Fruit fly (Drosophila melanogaster) whole organism, embryonic: ENCODE measurements around the gene MFS18.

Source experiments
- Abd-B ChIP-seq: fragments of 200-800 bp; sonication (Bioruptor generic); optimal IDR thresholded peaks from 2 replicates; lab custom pipeline; 2018; ENCODE audit warnings: missing biosample characterization, mild to moderate bottlenecking, missing genetic modification characterization, moderate library complexity
- Adf1 ChIP-seq: fragments of 200-800 bp; sonication (Bioruptor generic); IDR thresholded peaks from 2 replicates; pipeline ENCODE4 v1.3.6; 2022; ENCODE audit warnings: missing biosample characterization, missing genetic modification characterization
- C15 ChIP-seq: fragments of 200-800 bp; sonication (Bioruptor generic); IDR thresholded peaks from 3 replicates; pipeline ENCODE4 v1.3.6; 2022; ENCODE audit warnings: missing biosample characterization, missing genetic modification characterization
- CG11695 ChIP-seq: fragments of 200-800 bp; sonication (Bioruptor generic); IDR thresholded peaks from 3 replicates; pipeline ENCODE4 v1.3.6; 2022; ENCODE audit warnings: missing biosample characterization, missing genetic modification characterization
- CG12391 ChIP-seq: fragments of 200-800 bp; sonication (Bioruptor generic); optimal IDR thresholded peaks from 3 replicates; lab custom pipeline; 2018; ENCODE audit warnings: missing biosample characterization, mild to moderate bottlenecking, missing genetic modification characterization, moderate library complexity
- CG1602 ChIP-seq: fragments of 200-800 bp; sonication (Bioruptor generic); optimal IDR thresholded peaks from 3 replicates; lab custom pipeline; 2016; ENCODE audit warnings: missing biosample characterization, missing genetic modification characterization
- CG1647 ChIP-seq: fragments of 200-800 bp; sonication (Bioruptor generic); optimal IDR thresholded peaks from 3 replicates; lab custom pipeline; 2016; ENCODE audit warnings: missing biosample characterization, missing genetic modification characterization
- CG16863 ChIP-seq: fragments of 200-800 bp; sonication (Bioruptor generic); optimal IDR thresholded peaks from 3 replicates; lab custom pipeline; 2016; ENCODE audit warnings: missing biosample characterization, missing genetic modification characterization
- CG17829 ChIP-seq: fragments of 200-800 bp; optimal IDR thresholded peaks from 2 replicates; lab custom pipeline; 2019; ENCODE audit warnings: missing biosample characterization, mild to moderate bottlenecking, missing genetic modification characterization, moderate library complexity
- CG17912 ChIP-seq: fragments of 200-800 bp; sonication (Bioruptor generic); optimal IDR thresholded peaks from 2 replicates; lab custom pipeline; 2018; ENCODE audit warnings: missing biosample characterization, mild to moderate bottlenecking, missing genetic modification characterization
- CG3281 ChIP-seq: fragments of 200-800 bp; sonication (Bioruptor generic); optimal IDR thresholded peaks from 3 replicates; lab custom pipeline; 2017; ENCODE audit warnings: missing biosample characterization, mild to moderate bottlenecking, missing genetic modification characterization
- CG33213 ChIP-seq: fragments of 200-800 bp; sonication (Bioruptor generic); optimal IDR thresholded peaks from 3 replicates; lab custom pipeline; 2016; ENCODE audit warnings: missing biosample characterization, missing genetic modification characterization
- CG3407 ChIP-seq: fragments of 200-800 bp; sonication (Bioruptor generic); optimal IDR thresholded peaks from 2 replicates; lab custom pipeline; 2018; ENCODE audit warnings: missing biosample characterization, mild to moderate bottlenecking, missing genetic modification characterization
- CG34376 ChIP-seq: fragments of 200-800 bp; sonication (Bioruptor generic); optimal IDR thresholded peaks from 2 replicates; lab custom pipeline; 2018; ENCODE audit warnings: missing biosample characterization, mild to moderate bottlenecking, missing genetic modification characterization
- CG4424 ChIP-seq: fragments of 200-800 bp; sonication (Bioruptor generic); optimal IDR thresholded peaks from 3 replicates; lab custom pipeline; 2016; ENCODE audit warnings: missing biosample characterization, missing genetic modification characterization
- CG6689 ChIP-seq: fragments of 200-800 bp; sonication (Bioruptor generic); IDR thresholded peaks from 2 replicates; pipeline ENCODE4 v1.3.6; 2022; ENCODE audit warnings: missing biosample characterization, missing genetic modification characterization
- CG9437 ChIP-seq: fragments of 200-800 bp; sonication (Bioruptor generic); optimal IDR thresholded peaks from 2 replicates; lab custom pipeline; 2018; ENCODE audit warnings: missing biosample characterization, mild to moderate bottlenecking, missing genetic modification characterization
- CG9727 ChIP-seq: fragments of 200-800 bp; sonication (Bioruptor generic); optimal IDR thresholded peaks from 3 replicates; lab custom pipeline; 2017; ENCODE audit warnings: missing biosample characterization, mild to moderate bottlenecking, missing genetic modification characterization
- CG9876 ChIP-seq: fragments of 200-800 bp; sonication (Bioruptor generic); optimal IDR thresholded peaks from 2 replicates; lab custom pipeline; 2016; ENCODE audit warnings: missing biosample characterization, missing genetic modification characterization
- CG9932 ChIP-seq: fragments of 200-800 bp; sonication (Bioruptor generic); IDR thresholded peaks from 2 replicates; pipeline ENCODE4 v1.3.6; 2022; ENCODE audit warnings: missing biosample characterization, missing genetic modification characterization
- Doc3 ChIP-seq: fragments of 200-800 bp; sonication (Bioruptor generic); IDR thresholded peaks from 3 replicates; pipeline ENCODE4 v1.3.6; 2022; ENCODE audit warnings: missing biosample characterization, missing genetic modification characterization; ENCODE audit not compliant: partially characterized antibody
- Fer2 ChIP-seq: fragments of 200-800 bp; sonication (Bioruptor generic); optimal IDR thresholded peaks from 2 replicates; lab custom pipeline; 2018; ENCODE audit warnings: missing biosample characterization, mild to moderate bottlenecking, missing genetic modification characterization, moderate library complexity
- HLH4C ChIP-seq: fragments of 200-800 bp; sonication (Bioruptor generic); IDR thresholded peaks from 3 replicates; pipeline ENCODE4 v1.3.6; 2022; ENCODE audit warnings: missing biosample characterization, missing genetic modification characterization; ENCODE audit not compliant: partially characterized antibody
- Myb ChIP-seq: fragments of 200-800 bp; sonication (Bioruptor generic); optimal IDR thresholded peaks from 2 replicates; lab custom pipeline; 2016; ENCODE audit warnings: missing biosample characterization, missing genetic modification characterization
- Sox100B ChIP-seq: fragments of 200-800 bp; sonication (Bioruptor generic); optimal IDR thresholded peaks from 3 replicates; lab custom pipeline; 2018; ENCODE audit warnings: missing biosample characterization, mild to moderate bottlenecking, missing genetic modification characterization
- Sry-β ChIP-seq: fragments of 200-800 bp; sonication (Bioruptor generic); optimal IDR thresholded peaks from 2 replicates; lab custom pipeline; 2018; ENCODE audit warnings: missing biosample characterization, mild to moderate bottlenecking, missing genetic modification characterization, moderate library complexity
- dysf ChIP-seq: fragments of 200-800 bp; sonication (Bioruptor generic); IDR thresholded peaks from 3 replicates; pipeline ENCODE4 v1.3.6; 2022; ENCODE audit warnings: missing biosample characterization, missing genetic modification characterization
- en ChIP-seq: fragments of 200-800 bp; sonication (Bioruptor generic); optimal IDR thresholded peaks from 2 replicates; lab custom pipeline; 2016; ENCODE audit warnings: missing biosample characterization, missing genetic modification characterization
- esg ChIP-seq: fragments of 200-800 bp; sonication (Bioruptor generic); conservative IDR thresholded peaks from 2 replicates; pipeline ENCODE4 v1.3.6; 2022; ENCODE audit warnings: missing biosample characterization, missing genetic modification characterization
- fd96Cb ChIP-seq: fragments of 200-800 bp; sonication (Bioruptor generic); optimal IDR thresholded peaks from 2 replicates; lab custom pipeline; 2018; ENCODE audit warnings: missing biosample characterization, mild to moderate bottlenecking, missing genetic modification characterization, moderate library complexity
- gfzf ChIP-seq: fragments of 200-800 bp; sonication (Bioruptor generic); optimal IDR thresholded peaks from 2 replicates; lab custom pipeline; 2016; ENCODE audit warnings: missing biosample characterization, mild to moderate bottlenecking, missing genetic modification characterization, moderate library complexity
- hkb ChIP-seq, 2 experiments: fragments of 200-800 bp in 1 of 2; fragments of >200 bp in 1 of 2; sonication (Bioruptor generic) in 1 of 2; IDR thresholded peaks in 1 of 2; optimal IDR thresholded peaks in 1 of 2; 2 replicates each; pipeline versions ENCODE4 v1.3.6 to Lab custom; 2017 to 2022; ENCODE audit warnings: missing biosample characterization in 1 of 2, missing genetic modification characterization in 1 of 2
- insv ChIP-seq, 2 experiments: fragments of 200-800 bp; sonication (Bioruptor generic); optimal IDR thresholded peaks; 3 replicates each; lab custom pipeline; 2016 to 2018; ENCODE audit warnings: missing biosample characterization in 2 of 2, missing genetic modification characterization in 2 of 2
- jigr1 ChIP-seq: fragments of 200-800 bp; sonication (Bioruptor generic); IDR thresholded peaks from 3 replicates; pipeline ENCODE4 v1.3.6; 2022; ENCODE audit warnings: missing biosample characterization, missing genetic modification characterization
- kay ChIP-seq: fragments of 200-800 bp; sonication (Bioruptor generic); optimal IDR thresholded peaks from 2 replicates; lab custom pipeline; 2016; ENCODE audit warnings: missing biosample characterization, missing genetic modification characterization
- nmo ChIP-seq: fragments of 200-800 bp; sonication (Bioruptor generic); optimal IDR thresholded peaks from 2 replicates; lab custom pipeline; 2018; ENCODE audit warnings: missing biosample characterization, mild to moderate bottlenecking, missing genetic modification characterization, moderate library complexity
- oc ChIP-seq: fragments of 200-800 bp; sonication (Bioruptor generic); optimal IDR thresholded peaks from 2 replicates; lab custom pipeline; 2018; ENCODE audit warnings: missing biosample characterization, mild to moderate bottlenecking, missing genetic modification characterization, moderate library complexity
- p53 ChIP-seq: fragments of 200-800 bp; sonication (Bioruptor generic); optimal IDR thresholded peaks from 2 replicates; lab custom pipeline; 2016; ENCODE audit warnings: missing biosample characterization, missing genetic modification characterization
- pan ChIP-seq, 4 experiments: fragments of >200 bp in 3 of 4; fragments of 200-800 bp in 1 of 4; sonication (Bioruptor generic) in 1 of 4; optimal IDR thresholded peaks in 3 of 4; IDR thresholded peaks in 1 of 4; 2 replicates each; pipeline versions ENCODE4 v1.3.6 to Lab custom; 2017 to 2022; ENCODE audit warnings: missing biosample characterization in 2 of 4, missing genetic modification characterization in 2 of 4, mixed read lengths in 1 of 4
- pfk ChIP-seq: fragments of 200-800 bp; sonication (Bioruptor generic); optimal IDR thresholded peaks from 2 replicates; lab custom pipeline; 2018; ENCODE audit warnings: missing biosample characterization, mild to moderate bottlenecking, missing genetic modification characterization, moderate library complexity
- pho ChIP-seq: fragments of 200-800 bp; sonication (Bioruptor generic); optimal IDR thresholded peaks from 2 replicates; lab custom pipeline; 2016; ENCODE audit warnings: missing biosample characterization, missing genetic modification characterization
- prd ChIP-seq, 3 experiments: fragments of >200 bp in 2 of 3; fragments of 200-800 bp in 1 of 3; sonication (Bioruptor generic) in 1 of 3; optimal IDR thresholded peaks in 2 of 3; IDR thresholded peaks in 1 of 3; 2 replicates in 2 of 3; 3 replicates in 1 of 3; pipeline versions ENCODE4 v1.3.6 to Lab custom; 2017 to 2022; ENCODE audit warnings: missing biosample characterization in 1 of 3, missing genetic modification characterization in 1 of 3
- sima ChIP-seq: fragments of 200-800 bp; sonication (Bioruptor generic); optimal IDR thresholded peaks from 2 replicates; lab custom pipeline; 2016; ENCODE audit warnings: missing biosample characterization, missing genetic modification characterization
- sob ChIP-seq: fragments of 200-800 bp; sonication (Bioruptor generic); IDR thresholded peaks from 2 replicates; pipeline ENCODE4 v1.3.6; 2022; ENCODE audit warnings: missing biosample characterization, missing genetic modification characterization
- sug ChIP-seq: fragments of 200-800 bp; optimal IDR thresholded peaks from 2 replicates; lab custom pipeline; 2019; ENCODE audit warnings: missing biosample characterization, mild to moderate bottlenecking, missing genetic modification characterization, moderate library complexity
- tgo ChIP-seq: fragments of 200-800 bp; sonication (Bioruptor generic); IDR thresholded peaks from 3 replicates; pipeline ENCODE4 v1.3.6; 2022; ENCODE audit warnings: missing biosample characterization, missing genetic modification characterization
- tll ChIP-seq, 2 experiments: fragments of 200-800 bp in 1 of 2; fragments of >200 bp in 1 of 2; sonication (Bioruptor generic) in 1 of 2; optimal IDR thresholded peaks; 2 replicates each; lab custom pipeline; 2017 to 2019; ENCODE audit warnings: missing biosample characterization in 2 of 2, missing genetic modification characterization in 2 of 2, mild to moderate bottlenecking in 1 of 2, moderate library complexity in 1 of 2
- tx ChIP-seq: fragments of 200-800 bp; sonication (Bioruptor generic); optimal IDR thresholded peaks from 2 replicates; lab custom pipeline; 2016; ENCODE audit warnings: missing biosample characterization, missing genetic modification characterization

MFS18 gene

dm6 chr2L:4454009-4454689 lies 5.7 kb upstream of the MFS18 start, which contains the start of the genes Secp43 and ND-B8 (continued):
- no peak for TF ChIP-seq fd96Cb
- TF ChIP-seq en = no peak
- no peak for TF ChIP-seq oc (tag; lab: Kevin White, UChicago)
- peak; percentile 45 for TF ChIP-seq Abd-B (GFP tag; lab: Kevin White, UChicago)
- TF ChIP-seq CG17829 (tag; lab: Kevin White, UChicago) = peak; percentile 15
- TF ChIP-seq C15 = no peak
- TF ChIP-seq CG33213 (GFP tag; lab: Kevin White, UChicago) = peak; percentile 39
- TF ChIP-seq dysf (GFP tag; lab: Robert Waterston, UW) = no peak
- peak; percentile 72 for TF ChIP-seq gfzf
- TF ChIP-seq CG17912 (GFP tag; lab: Kevin White, UChicago) = peak; percentile 11
- no peak for TF ChIP-seq CG3281
- TF ChIP-seq CG1647 = no peak
- TF ChIP-seq CG11695 (GFP tag; lab: Robert Waterston, UW) = no peak
- TF ChIP-seq jigr1 (GFP tag; lab: Robert Waterston, UW) = no peak
- TF ChIP-seq tgo (GFP tag; lab: Robert Waterston, UW) = no peak
- no peak for TF ChIP-seq Sox100B (GFP tag; lab: Kevin White, UChicago)
- no peak for TF ChIP-seq CG9876
- TF ChIP-seq kay (GFP tag; lab: Kevin White, UChicago) = no peak
- TF ChIP-seq nmo (GFP tag; lab: Kevin White, UChicago) = peak; percentile 37
- no peak for TF ChIP-seq prd (optimal IDR thresholded peaks at IDR 0.05; lab: Kevin White, UChicago)
- TF ChIP-seq prd (GFP tag; IDR thresholded peaks at IDR 0.05; lab: Robert Waterston, UW) = no peak
- no peak for TF ChIP-seq CG1602 (GFP tag; lab: Kevin White, UChicago)
- peak; percentile 2 for TF ChIP-seq CG9437
- TF ChIP-seq pan (optimal IDR thresholded peaks at IDR 0.05; lab: Kevin White, UChicago) = no peak
- no peak for TF ChIP-seq pan (GFP tag; optimal IDR thresholded peaks at IDR 0.05 in 1 of 2, IDR thresholded peaks at IDR 0.05 in 1 of 2)
- TF ChIP-seq CG34376 (GFP tag; lab: Kevin White, UChicago) = peak; percentile 82
- TF ChIP-seq p53 (GFP tag; lab: Kevin White, UChicago) = no peak
- TF ChIP-seq HLH4C (GFP tag; lab: Robert Waterston, UW) = peak; percentile 86
- no peak for TF ChIP-seq CG6689
- no peak for TF ChIP-seq hkb (optimal IDR thresholded peaks at IDR 0.05; lab: Kevin White, UChicago)
- no peak for TF ChIP-seq hkb (GFP tag; IDR thresholded peaks at IDR 0.05; lab: Robert Waterston, UW)
- no peak for TF ChIP-seq sima
- TF ChIP-seq pho = no peak
- no peak for TF ChIP-seq esg (GFP tag; lab: Robert Waterston, UW)
- TF ChIP-seq pfk = no peak
- no peak for TF ChIP-seq CG16863 (GFP tag; lab: Kevin White, UChicago)
- no peak for TF ChIP-seq CG4424 (GFP tag; lab: Kevin White, UChicago)
- TF ChIP-seq CG9932 (GFP tag; lab: Robert Waterston, UW) = peak; percentile 47; the same call in 1 of the 2 replicates
- TF ChIP-seq tx (GFP tag; lab: Kevin White, UChicago) = no peak
- peak in 1 of 2 experiments; percentile 18 for TF ChIP-seq insv (GFP tag; optimal IDR thresholded peaks at IDR 0.05; lab: Kevin White, UChicago)
- TF ChIP-seq tll (GFP tag; optimal IDR thresholded peaks at IDR 0.05; lab: Kevin White, UChicago) = no peak
- TF ChIP-seq sob (GFP tag; lab: Robert Waterston, UW) = peak; percentile 37; the same call in 1 of the 2 replicates
- TF ChIP-seq Fer2 (tag; lab: Kevin White, UChicago) = no peak
- TF ChIP-seq CG3407 (GFP tag; lab: Kevin White, UChicago) = no peak
- peak; percentile 61 for TF ChIP-seq sug (tag; lab: Kevin White, UChicago)
- TF ChIP-seq Myb (GFP tag; lab: Kevin White, UChicago) = peak; percentile 99
- TF ChIP-seq Sry-β = no peak
- no peak for TF ChIP-seq CG9727 (GFP tag; lab: Kevin White, UChicago)
- no peak for TF ChIP-seq Adf1
- peak; percentile 71 for TF ChIP-seq Doc3 (GFP tag; lab: Robert Waterston, UW)
- TF ChIP-seq CG12391 (tag; lab: Kevin White, UChicago) = peak; percentile 24
